Fruit fly (Drosophila melanogaster) whole organism, embryonic: Measurements from ENCODE around the gene yellow-e.
A peak's percentile ranks its signal among the peaks of the same experiment; 100 is the strongest.

Source experiments
- Atf-2 ChIP-seq: fragments of 200-800 bp; sonication (Bioruptor generic); optimal IDR thresholded peaks from 2 replicates; lab custom pipeline; 2016; ENCODE audit warnings: missing biosample characterization, missing genetic modification characterization
- Bgb ChIP-seq: fragments of 200-800 bp; sonication (Bioruptor generic); IDR thresholded peaks from 2 replicates; pipeline ENCODE4 v1.3.6; 2022; ENCODE audit warnings: missing biosample characterization, missing genetic modification characterization; ENCODE audit not compliant: partially characterized antibody
- CG10147 ChIP-seq: fragments of 200-800 bp; sonication (Bioruptor generic); optimal IDR thresholded peaks from 2 replicates; lab custom pipeline; 2019; ENCODE audit warnings: missing biosample characterization, mild to moderate bottlenecking, missing genetic modification characterization, moderate library complexity
- CG11504 ChIP-seq: fragments of 200-800 bp; sonication (Bioruptor generic); optimal IDR thresholded peaks from 3 replicates; lab custom pipeline; 2019; ENCODE audit warnings: missing biosample characterization, mild to moderate bottlenecking, missing genetic modification characterization, moderate library complexity
- CG11695 ChIP-seq: fragments of 200-800 bp; sonication (Bioruptor generic); IDR thresholded peaks from 3 replicates; pipeline ENCODE4 v1.3.6; 2022; ENCODE audit warnings: missing biosample characterization, missing genetic modification characterization
- CG13424 ChIP-seq: fragments of 200-800 bp; sonication (Bioruptor generic); optimal IDR thresholded peaks from 2 replicates; lab custom pipeline; 2019; ENCODE audit warnings: missing biosample characterization, mild to moderate bottlenecking, missing genetic modification characterization, moderate library complexity
- CG14710 ChIP-seq: fragments of 200-800 bp; sonication (Bioruptor generic); optimal IDR thresholded peaks from 3 replicates; lab custom pipeline; 2019; ENCODE audit warnings: missing biosample characterization, mild to moderate bottlenecking, missing genetic modification characterization, moderate library complexity
- CG1529 ChIP-seq: fragments of 200-800 bp; sonication (Bioruptor generic); optimal IDR thresholded peaks from 3 replicates; lab custom pipeline; 2018; ENCODE audit warnings: missing biosample characterization, missing genetic modification characterization
- CG15479 ChIP-seq: fragments of 200-800 bp; sonication (Bioruptor generic); optimal IDR thresholded peaks from 3 replicates; lab custom pipeline; 2019; ENCODE audit warnings: missing biosample characterization, mild to moderate bottlenecking, missing genetic modification characterization, moderate library complexity
- CG1602 ChIP-seq: fragments of 200-800 bp; sonication (Bioruptor generic); optimal IDR thresholded peaks from 3 replicates; lab custom pipeline; 2016; ENCODE audit warnings: missing biosample characterization, missing genetic modification characterization
- CG1603 ChIP-seq: fragments of 200-800 bp; sonication (Bioruptor generic); optimal IDR thresholded peaks from 2 replicates; lab custom pipeline; 2019; ENCODE audit warnings: missing biosample characterization, mild to moderate bottlenecking, missing genetic modification characterization, moderate library complexity
- CG18011 ChIP-seq: fragments of 200-800 bp; sonication (Bioruptor generic); optimal IDR thresholded peaks from 2 replicates; lab custom pipeline; 2017; ENCODE audit warnings: missing biosample characterization, missing genetic modification characterization, mild to moderate bottlenecking, moderate library complexity, missing genotype
- CG18262 ChIP-seq: fragments of 200-800 bp; optimal IDR thresholded peaks from 3 replicates; lab custom pipeline; 2019; ENCODE audit warnings: missing biosample characterization, mild to moderate bottlenecking, missing genetic modification characterization, moderate library complexity
- CG30020 ChIP-seq: fragments of 200-800 bp; optimal IDR thresholded peaks from 2 replicates; lab custom pipeline; 2019; ENCODE audit warnings: missing biosample characterization, mild to moderate bottlenecking, missing genetic modification characterization, moderate library complexity
- CG31441 ChIP-seq: fragments of 200-800 bp; sonication (Bioruptor generic); IDR thresholded peaks from 2 replicates; pipeline ENCODE4 v1.3.6; 2022; ENCODE audit warnings: missing biosample characterization, missing genetic modification characterization
- CG33557 ChIP-seq: fragments of 200-800 bp; sonication (Bioruptor generic); optimal IDR thresholded peaks from 2 replicates; lab custom pipeline; 2019; ENCODE audit warnings: missing biosample characterization, mild to moderate bottlenecking, missing genetic modification characterization, moderate library complexity
- CoRest ChIP-seq: fragments of 200-800 bp; sonication (Bioruptor generic); optimal IDR thresholded peaks from 3 replicates; lab custom pipeline; 2018; ENCODE audit warnings: missing biosample characterization, mild to moderate bottlenecking, missing genetic modification characterization, moderate library complexity
- D19A ChIP-seq: fragments of 200-800 bp; optimal IDR thresholded peaks from 3 replicates; lab custom pipeline; 2019; ENCODE audit warnings: missing biosample characterization, mild to moderate bottlenecking, missing genetic modification characterization, moderate library complexity
- Gsc ChIP-seq: fragments of 200-800 bp; sonication (Bioruptor generic); IDR thresholded peaks from 2 replicates; pipeline ENCODE4 v1.3.6; 2022; ENCODE audit warnings: missing biosample characterization, missing genetic modification characterization
- Hr3 ChIP-seq: fragments of 200-800 bp; sonication (Bioruptor generic); optimal IDR thresholded peaks from 3 replicates; lab custom pipeline; 2016; ENCODE audit warnings: missing biosample characterization, missing genetic modification characterization
- Lim3 ChIP-seq: fragments of 200-800 bp; sonication (Bioruptor generic); IDR thresholded peaks from 2 replicates; pipeline ENCODE4 v1.3.6; 2022; ENCODE audit warnings: missing biosample characterization, missing genetic modification characterization
- Meics ChIP-seq: fragments of 200-800 bp; sonication (Bioruptor generic); optimal IDR thresholded peaks from 2 replicates; lab custom pipeline; 2017; ENCODE audit warnings: missing biosample characterization, mild to moderate bottlenecking, missing genetic modification characterization
- Mes4 ChIP-seq: fragments of 200-800 bp; sonication (Bioruptor generic); optimal IDR thresholded peaks from 2 replicates; lab custom pipeline; 2016; ENCODE audit warnings: missing biosample characterization, missing genetic modification characterization
- NC2β ChIP-seq: fragments of 200-800 bp; sonication (Bioruptor generic); optimal IDR thresholded peaks from 2 replicates; lab custom pipeline; 2016; ENCODE audit warnings: missing biosample characterization, missing genetic modification characterization
- NfI ChIP-seq: fragments of 200-800 bp; sonication (Bioruptor generic); optimal IDR thresholded peaks from 3 replicates; lab custom pipeline; 2018; ENCODE audit warnings: missing biosample characterization, mild to moderate bottlenecking, missing genetic modification characterization, moderate library complexity
- Ptx1 ChIP-seq: fragments of 200-800 bp; sonication (Bioruptor generic); IDR thresholded peaks from 2 replicates; pipeline ENCODE4 v1.3.6; 2022; ENCODE audit warnings: missing biosample characterization, missing genetic modification characterization
- Sox100B ChIP-seq: fragments of 200-800 bp; sonication (Bioruptor generic); optimal IDR thresholded peaks from 3 replicates; lab custom pipeline; 2018; ENCODE audit warnings: missing biosample characterization, mild to moderate bottlenecking, missing genetic modification characterization
- Sox102F ChIP-seq: fragments of 200-800 bp; sonication (Bioruptor generic); optimal IDR thresholded peaks from 2 replicates; lab custom pipeline; 2018; ENCODE audit warnings: missing biosample characterization, mild to moderate bottlenecking, missing genetic modification characterization, moderate library complexity
- ase ChIP-seq: fragments of 200-800 bp; sonication (Bioruptor generic); IDR thresholded peaks from 3 replicates; pipeline ENCODE4 v1.3.6; 2022; ENCODE audit warnings: missing biosample characterization, missing genetic modification characterization
- bab2 ChIP-seq: fragments of 200-800 bp; sonication (Bioruptor generic); optimal IDR thresholded peaks from 2 replicates; lab custom pipeline; 2016; ENCODE audit warnings: missing biosample characterization, missing genetic modification characterization
- chinmo ChIP-seq: fragments of 200-800 bp; sonication (Bioruptor generic); IDR thresholded peaks from 4 replicates; pipeline ENCODE4 v1.3.6; 2022; ENCODE audit warnings: missing biosample characterization, missing genetic modification characterization; ENCODE audit not compliant: partially characterized antibody
- ci ChIP-seq: fragments of 200-800 bp; sonication (Bioruptor generic); IDR thresholded peaks from 3 replicates; pipeline ENCODE4 v1.3.6; 2022; ENCODE audit warnings: missing biosample characterization, missing genetic modification characterization
- dmrt11E ChIP-seq: fragments of 200-800 bp; sonication (Bioruptor generic); optimal IDR thresholded peaks from 3 replicates; lab custom pipeline; 2018; ENCODE audit warnings: missing biosample characterization, mild to moderate bottlenecking, missing genetic modification characterization, moderate library complexity
- eve ChIP-seq, 2 experiments: fragments of >200 bp; optimal IDR thresholded peaks; 2 replicates each; lab custom pipeline; 2017; ENCODE audit warnings: missing biosample characterization in 2 of 2, missing genetic modification characterization in 2 of 2
- ewg ChIP-seq: fragments of 200-800 bp; sonication (Bioruptor generic); optimal IDR thresholded peaks from 3 replicates; lab custom pipeline; 2017; ENCODE audit warnings: mild to moderate bottlenecking, missing biosample characterization, missing genetic modification reagents, missing genetic modification characterization
- hb ChIP-seq: fragments of 200-800 bp; sonication (Bioruptor generic); IDR thresholded peaks from 3 replicates; pipeline ENCODE4 v1.3.6; 2022; ENCODE audit warnings: missing biosample characterization, missing genetic modification characterization; ENCODE audit not compliant: partially characterized antibody
- hbn ChIP-seq: fragments of 200-800 bp; sonication (Bioruptor generic); IDR thresholded peaks from 2 replicates; pipeline ENCODE4 v1.3.6; 2022; ENCODE audit warnings: missing biosample characterization, missing genetic modification characterization; ENCODE audit not compliant: partially characterized antibody
- insv ChIP-seq, 2 experiments: fragments of 200-800 bp; sonication (Bioruptor generic); optimal IDR thresholded peaks; 3 replicates each; lab custom pipeline; 2016 to 2018; ENCODE audit warnings: missing biosample characterization in 2 of 2, missing genetic modification characterization in 2 of 2
- lov ChIP-seq, 2 experiments: fragments of 200-800 bp in 1 of 2; fragments of >200 bp in 1 of 2; sonication (Bioruptor generic) in 1 of 2; IDR thresholded peaks in 1 of 2; optimal IDR thresholded peaks in 1 of 2; 2 replicates in 1 of 2; 3 replicates in 1 of 2; pipeline versions ENCODE4 v1.3.6 to Lab custom; 2017 to 2022; ENCODE audit warnings: missing biosample characterization in 1 of 2, missing genetic modification characterization in 1 of 2
- mirr ChIP-seq: fragments of 200-800 bp; sonication (Bioruptor generic); optimal IDR thresholded peaks from 3 replicates; lab custom pipeline; 2018; ENCODE audit warnings: missing biosample characterization, mild to moderate bottlenecking, missing genetic modification characterization
- phol ChIP-seq: fragments of 200-800 bp; sonication (Bioruptor generic); optimal IDR thresholded peaks from 3 replicates; lab custom pipeline; 2018; ENCODE audit warnings: missing biosample characterization, mild to moderate bottlenecking, missing genetic modification characterization, moderate library complexity
- pnt ChIP-seq: fragments of 200-800 bp; sonication (Bioruptor generic); optimal IDR thresholded peaks from 3 replicates; lab custom pipeline; 2016; ENCODE audit warnings: missing biosample characterization, missing genetic modification characterization
- ranshi ChIP-seq: fragments of 200-800 bp; sonication (Bioruptor generic); IDR thresholded peaks from 2 replicates; pipeline ENCODE4 v1.3.6; 2022; ENCODE audit warnings: missing biosample characterization, missing genetic modification characterization
- ro ChIP-seq: fragments of 200-800 bp; sonication (Bioruptor generic); IDR thresholded peaks from 2 replicates; pipeline ENCODE4 v1.3.6; 2022; ENCODE audit warnings: missing biosample characterization, missing genetic modification characterization
- sim ChIP-seq: fragments of 200-800 bp; sonication (Bioruptor generic); IDR thresholded peaks from 2 replicates; pipeline ENCODE4 v1.3.6; 2022; ENCODE audit warnings: missing biosample characterization, missing genetic modification characterization
- tap ChIP-seq: fragments of 200-800 bp; optimal IDR thresholded peaks from 3 replicates; lab custom pipeline; 2019; ENCODE audit warnings: missing biosample characterization, mild to moderate bottlenecking, missing genetic modification characterization, moderate library complexity
- tna ChIP-seq: fragments of 200-800 bp; sonication (Bioruptor generic); IDR thresholded peaks from 2 replicates; pipeline ENCODE4 v1.3.6; 2022; ENCODE audit warnings: missing biosample characterization, missing genetic modification characterization; ENCODE audit not compliant: partially characterized antibody
- ttk ChIP-seq: fragments of 200-800 bp; sonication (Bioruptor generic); IDR thresholded peaks from 2 replicates; pipeline ENCODE4 v2.1.2; 2022; ENCODE audit warnings: missing biosample characterization, missing genetic modification characterization
- vvl ChIP-seq: fragments of 200-800 bp; sonication (Bioruptor generic); IDR thresholded peaks from 2 replicates; pipeline ENCODE4 v1.3.6; 2022; ENCODE audit warnings: missing biosample characterization, missing genetic modification characterization
- zf30C ChIP-seq: fragments of 200-800 bp; sonication (Bioruptor generic); optimal IDR thresholded peaks from 3 replicates; lab custom pipeline; 2018; ENCODE audit warnings: missing biosample characterization, mild to moderate bottlenecking, missing genetic modification characterization

The yellow-e gene

DNA sequence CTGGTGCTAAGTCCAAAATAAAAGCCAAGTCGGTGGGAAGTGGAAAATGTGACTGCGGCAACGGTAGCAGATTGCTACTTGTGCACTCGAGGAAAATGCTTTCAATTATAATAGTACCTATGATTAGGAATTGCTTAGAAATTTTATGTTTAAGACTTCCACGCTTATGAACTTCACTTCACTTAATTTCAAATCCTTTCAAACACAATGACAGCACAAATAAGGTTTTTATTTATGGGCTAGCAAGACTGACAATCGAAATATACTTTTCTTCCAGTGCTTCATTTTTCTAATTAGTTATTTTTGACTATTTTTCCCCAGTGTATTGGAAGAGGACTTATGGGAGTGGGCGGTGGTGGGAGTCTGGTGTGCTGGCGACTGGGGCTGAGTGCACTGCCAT is 33.3 kb upstream of the yellow-e start (continued):
- TF ChIP-seq Gsc (GFP tag; lab: Robert Waterston, UW) (no peak), Ptx1 (0 out of 2 replicates have a peak, but pooled peaks have one; percentile 42), sim (GFP tag; lab: Robert Waterston, UW) (no peak), chinmo (GFP tag; lab: Robert Waterston, UW) (no peak), Hr3 (GFP tag; lab: Kevin White, UChicago) (no peak), CG33557 (GFP tag; lab: Kevin White, UChicago) (peak; percentile 7), hbn (no peak), hb (GFP tag; lab: Robert Waterston, UW) (no peak), pnt (no peak), zf30C (GFP tag; lab: Kevin White, UChicago) (peak; percentile 17), CG10147 (GFP tag; lab: Kevin White, UChicago) (no peak), mirr (GFP tag; lab: Kevin White, UChicago) (no peak), tap (peak; percentile 9), ewg (GFP tag; lab: Kevin White, UChicago) (peak; percentile 32), phol (tag; lab: Kevin White, UChicago) (peak; percentile 73), NfI (GFP tag; lab: Kevin White, UChicago) (peak; percentile 9), ro (GFP tag; lab: Robert Waterston, UW) (no peak), lov (optimal IDR thresholded peaks at IDR 0.05; lab: Kevin White, UChicago) (no peak), lov (GFP tag; IDR thresholded peaks at IDR 0.05; lab: Robert Waterston, UW) (no peak), eve (GFP tag; optimal IDR thresholded peaks at IDR 0.05; lab: Kevin White, UChicago) (peak in 1 of 2 experiments; percentile 48), Sox102F (GFP tag; lab: Kevin White, UChicago) (peak; percentile 65), CG13424 (tag; lab: Kevin White, UChicago) (peak; percentile 46), CG18011 (no peak), Meics (GFP tag; lab: Kevin White, UChicago) (no peak), dmrt11E (tag; lab: Kevin White, UChicago) (peak; percentile 66), Lim3 (GFP tag; lab: Robert Waterston, UW) (no peak), ranshi (GFP tag; lab: Robert Waterston, UW) (no peak), CG1603 (tag; lab: Kevin White, UChicago) (peak; percentile 28), CoRest (tag; lab: Kevin White, UChicago) (peak; percentile 49), Atf-2 (GFP tag; lab: Kevin White, UChicago) (no peak), CG1529 (peak; percentile 29), vvl (GFP tag; lab: Robert Waterston, UW) (peak; percentile 37; the same call in 1 of the 2 replicates), D19A (peak; percentile 58), CG1602 (GFP tag; lab: Kevin White, UChicago) (peak; percentile 21), Sox100B (GFP tag; lab: Kevin White, UChicago) (peak; percentile 35), Bgb (GFP tag; lab: Robert Waterston, UW) (no peak), CG15479 (GFP tag; lab: Kevin White, UChicago) (no peak), insv (GFP tag; optimal IDR thresholded peaks at IDR 0.05; lab: Kevin White, UChicago) (no peak), ase (GFP tag; lab: Robert Waterston, UW) (no peak), CG30020 (tag; lab: Kevin White, UChicago) (no peak), CG11504 (tag; lab: Kevin White, UChicago) (peak; percentile 48), ci (GFP tag; lab: Robert Waterston, UW) (0 out of 3 replicates have a peak, but pooled peaks have one; percentile 36), CG18262 (tag; lab: Kevin White, UChicago) (peak; percentile 80), ttk (peak; percentile 38; the same call in 1 of the 2 replicates), CG11695 (GFP tag; lab: Robert Waterston, UW) (no peak), Mes4 (GFP tag; lab: Kevin White, UChicago) (peak; percentile 27), tna (GFP tag; lab: Robert Waterston, UW) (no peak), NC2β (no peak), bab2 (GFP tag; lab: Kevin White, UChicago) (peak; percentile 15), CG31441 (GFP tag; lab: Robert Waterston, UW) (peak; percentile 49), CG14710 (tag; lab: Kevin White, UChicago) (peak; percentile 62)
